Fruit fly (Drosophila melanogaster): ENCODE data around the gene loh.

The loh gene

DNA sequence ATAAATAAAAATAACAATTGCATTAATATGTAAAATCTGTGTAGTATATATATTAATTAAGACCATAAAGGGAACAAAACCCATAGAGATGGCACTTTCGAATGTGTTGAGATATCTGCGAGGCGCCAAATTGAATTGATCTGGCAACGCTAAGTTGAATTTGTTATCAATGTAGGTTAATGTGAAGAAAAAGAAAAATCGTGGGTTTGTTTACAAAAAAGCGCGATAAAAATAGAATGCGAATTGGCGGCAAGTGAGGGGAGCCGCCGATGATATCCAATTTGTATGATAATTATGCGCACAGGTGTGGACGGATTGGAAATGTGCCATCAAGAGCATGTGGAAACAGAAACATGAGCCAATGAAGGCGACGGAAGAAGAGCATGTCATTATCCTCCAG is 37.5 kb downstream of the loh start (continued):
- no peak for TF ChIP-seq onecut (GFP tag; IDR thresholded peaks at IDR 0.05)
- TF ChIP-seq hkb (optimal IDR thresholded peaks at IDR 0.05): no peak
- TF ChIP-seq hkb (GFP tag; IDR thresholded peaks at IDR 0.05): no peak
- TF ChIP-seq hb (GFP tag; IDR thresholded peaks at IDR 0.05; ENCODE audit: partially characterized antibody): no peak
- peak; percentile 75 for TF ChIP-seq stwl (tag; optimal IDR thresholded peaks at IDR 0.05)
- TF ChIP-seq CG4360 (GFP tag; IDR thresholded peaks at IDR 0.05): no peak
- TF ChIP-seq CG10565 (GFP tag; optimal IDR thresholded peaks at IDR 0.05): no peak
- TF ChIP-seq ro (GFP tag; IDR thresholded peaks at IDR 0.05): no peak
- TF ChIP-seq jigr1 (GFP tag; IDR thresholded peaks at IDR 0.05): no peak
- TF ChIP-seq HmgZ (tag; optimal IDR thresholded peaks at IDR 0.05): peak; percentile 26
- no peak for TF ChIP-seq CG3163 (GFP tag; optimal IDR thresholded peaks at IDR 0.05)
- TF ChIP-seq CG13775 (GFP tag; optimal IDR thresholded peaks at IDR 0.05): no peak
- no peak for TF ChIP-seq Ada2b (GFP tag; IDR thresholded peaks at IDR 0.05)
- no peak for TF ChIP-seq CG43689 (GFP tag; IDR thresholded peaks at IDR 0.05)
- TF ChIP-seq CG10654 (GFP tag; optimal IDR thresholded peaks at IDR 0.05): no peak
- no peak for TF ChIP-seq Med (GFP tag)
- TF ChIP-seq CG7357 (GFP tag; IDR thresholded peaks at IDR 0.05): no peak
- TF ChIP-seq Dll (GFP tag; IDR thresholded peaks at IDR 0.05; ENCODE audit: partially characterized antibody): peak; percentile 64; the same call in 3 of the 4 replicates
- no peak for TF ChIP-seq CG18476 (GFP tag; optimal IDR thresholded peaks at IDR 0.05)
- TF ChIP-seq ase (GFP tag; IDR thresholded peaks at IDR 0.05): no peak
- TF ChIP-seq ara (GFP tag; IDR thresholded peaks at IDR 0.05): no peak
- TF ChIP-seq Dek (tag; optimal IDR thresholded peaks at IDR 0.05): no peak
- TF ChIP-seq ttk (GFP tag; IDR thresholded peaks at IDR 0.05): no peak
- peak; percentile 75 for TF ChIP-seq exex (tag; optimal IDR thresholded peaks at IDR 0.05)
- TF ChIP-seq Fer1 (GFP tag; optimal IDR thresholded peaks at IDR 0.05): no peak
- no peak for TF ChIP-seq CG18619 (GFP tag; optimal IDR thresholded peaks at IDR 0.05)
- TF ChIP-seq ssp (GFP tag; IDR thresholded peaks at IDR 0.05): no peak
- TF ChIP-seq CG10431 (GFP tag; optimal IDR thresholded peaks at IDR 0.05): no peak
- TF ChIP-seq Side (GFP tag; optimal IDR thresholded peaks at IDR 0.05): no peak
- no peak for TF ChIP-seq Blimp-1 (GFP tag; optimal IDR thresholded peaks at IDR 0.05)
- no peak for TF ChIP-seq twi (tag; optimal IDR thresholded peaks at IDR 0.05)
- no peak for TF ChIP-seq danr (GFP tag; IDR thresholded peaks at IDR 0.05)
- no peak for TF ChIP-seq CG3726 (GFP tag; IDR thresholded peaks at IDR 0.05)
- TF ChIP-seq ERR (GFP tag; optimal IDR thresholded peaks at IDR 0.05): no peak
- TF ChIP-seq CG10147 (GFP tag; optimal IDR thresholded peaks at IDR 0.05): no peak
- TF ChIP-seq CG12155 (GFP tag; optimal IDR thresholded peaks at IDR 0.05): no peak
- TF ChIP-seq CG4730 (GFP tag; IDR thresholded peaks at IDR 0.05): no peak
- no peak for TF ChIP-seq CG6254 (GFP tag; optimal IDR thresholded peaks at IDR 0.05)
- no peak for TF ChIP-seq Bdp1 (GFP tag; optimal IDR thresholded peaks at IDR 0.05)
- TF ChIP-seq crp (GFP tag; optimal IDR thresholded peaks at IDR 0.05): no peak
- no peak for TF ChIP-seq CG10979 (tag; optimal IDR thresholded peaks at IDR 0.05)
- TF ChIP-seq CG16813 (GFP tag; IDR thresholded peaks at IDR 0.05; ENCODE audit: partially characterized antibody): no peak; the same call in 2 of the 3 replicates
- no peak for TF ChIP-seq Sry-β (GFP tag; optimal IDR thresholded peaks at IDR 0.05)
- peak; percentile 2 for TF ChIP-seq nom (GFP tag; optimal IDR thresholded peaks at IDR 0.05)
- peak; percentile 6; the same call in 1 of the 3 replicates for TF ChIP-seq knrl (GFP tag; IDR thresholded peaks at IDR 0.05; ENCODE audit: partially characterized antibody)
- no peak for TF ChIP-seq Atf-2 (GFP tag; optimal IDR thresholded peaks at IDR 0.05)
- no peak for TF ChIP-seq CG31365 (tag; optimal IDR thresholded peaks at IDR 0.05)
- no peak for TF ChIP-seq prd (optimal IDR thresholded peaks at IDR 0.05)
- TF ChIP-seq prd (GFP tag; IDR thresholded peaks at IDR 0.05): no peak
